Worm (Caenorhabditis elegans): ENCODE data around the gene srw-66.

DNA sequence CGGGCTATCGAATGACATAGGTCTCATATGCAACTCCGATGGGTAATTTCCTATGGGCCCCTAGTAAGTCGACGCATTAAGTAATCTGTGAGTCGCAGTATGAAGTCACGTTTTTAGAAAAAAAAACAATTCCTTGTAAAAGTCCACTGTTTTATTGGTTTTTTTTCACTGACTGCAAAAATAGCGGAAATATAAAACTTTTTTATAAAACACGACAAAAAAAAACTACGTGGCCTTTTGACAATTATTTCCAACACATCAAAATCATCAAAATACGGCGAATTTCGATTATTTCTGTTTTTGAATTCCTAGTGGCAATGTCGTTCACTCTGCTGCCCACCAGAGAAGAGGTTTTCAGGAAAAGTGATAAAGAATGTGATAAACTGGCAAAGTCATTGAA is 13.1 kb downstream of the srw-66 start, which contains the start of gene clpr-2:
- TF ChIP-seq fos-1 (tag; optimal IDR thresholded peaks at IDR 0.05): no peak
- TF ChIP-seq gmeb-1 (tag; optimal IDR thresholded peaks at IDR 0.05): no peak
- TF ChIP-seq unc-39 (tag; optimal IDR thresholded peaks at IDR 0.05): no peak
- TF ChIP-seq skn-1 (tag; optimal IDR thresholded peaks at IDR 0.05): no peak
- TF ChIP-seq nhr-12 (tag; optimal IDR thresholded peaks at IDR 0.05): no peak
- no peak for TF ChIP-seq zag-1 (tag; optimal IDR thresholded peaks at IDR 0.05)
- TF ChIP-seq blmp-1 (tag; optimal IDR thresholded peaks at IDR 0.05; ENCODE audit: insufficient read depth): no peak
- no peak for TF ChIP-seq nhr-237 (tag; optimal IDR thresholded peaks at IDR 0.05)
- TF ChIP-seq nhr-11 (tag; optimal IDR thresholded peaks at IDR 0.05): no peak
- no peak for TF ChIP-seq lin-13 (GFP tag; optimal IDR thresholded peaks at IDR 0.05)
- TF ChIP-seq mdl-1 (tag; optimal IDR thresholded peaks at IDR 0.05): no peak
- no peak for TF ChIP-seq unc-62 (GFP tag; optimal IDR thresholded peaks at IDR 0.05)
- TF ChIP-seq snpc-4 (tag; optimal IDR thresholded peaks at IDR 0.05): no peak
- TF ChIP-seq nhr-77 (tag; optimal IDR thresholded peaks at IDR 0.05): no peak
